Fruit fly (Drosophila melanogaster) whole organism, embryonic: ENCODE results near the gene Datp.

Experiments
- Antp ChIP-seq: fragments of 200-800 bp; sonication (Bioruptor generic); optimal IDR thresholded peaks from 3 replicates; lab custom pipeline; 2016; ENCODE audit warnings: missing biosample characterization, missing genetic modification characterization
- CG10209 ChIP-seq: fragments of 200-800 bp; sonication (Bioruptor generic); optimal IDR thresholded peaks from 3 replicates; lab custom pipeline; 2017; ENCODE audit warnings: missing biosample characterization, mild to moderate bottlenecking, missing genetic modification characterization, missing genetic modification reagents
- CG10274 ChIP-seq: fragments of 200-800 bp; sonication (Bioruptor generic); optimal IDR thresholded peaks from 3 replicates; lab custom pipeline; 2017; ENCODE audit warnings: missing biosample characterization, mild to moderate bottlenecking, missing genetic modification characterization
- CG10431 ChIP-seq: fragments of 200-800 bp; sonication (Bioruptor generic); optimal IDR thresholded peaks from 3 replicates; lab custom pipeline; 2018; ENCODE audit warnings: missing biosample characterization, mild to moderate bottlenecking, missing genetic modification characterization
- CG1233 ChIP-seq: fragments of 200-800 bp; sonication (Bioruptor generic); optimal IDR thresholded peaks from 4 replicates; lab custom pipeline; 2018; ENCODE audit warnings: missing biosample characterization, mild to moderate bottlenecking, missing genetic modification characterization
- CG12744 ChIP-seq: fragments of 200-800 bp; sonication (Bioruptor generic); optimal IDR thresholded peaks from 2 replicates; lab custom pipeline; 2016; ENCODE audit warnings: missing biosample characterization, missing genetic modification characterization
- CG13894 ChIP-seq: fragments of 200-800 bp; sonication (Bioruptor generic); optimal IDR thresholded peaks from 3 replicates; lab custom pipeline; 2018; ENCODE audit warnings: missing biosample characterization, mild to moderate bottlenecking, missing genetic modification characterization, moderate library complexity
- CG1602 ChIP-seq: fragments of 200-800 bp; sonication (Bioruptor generic); optimal IDR thresholded peaks from 3 replicates; lab custom pipeline; 2016; ENCODE audit warnings: missing biosample characterization, missing genetic modification characterization
- CG1647 ChIP-seq: fragments of 200-800 bp; sonication (Bioruptor generic); optimal IDR thresholded peaks from 3 replicates; lab custom pipeline; 2016; ENCODE audit warnings: missing biosample characterization, missing genetic modification characterization
- CG17802 ChIP-seq: fragments of 200-800 bp; sonication (Bioruptor generic); optimal IDR thresholded peaks from 2 replicates; lab custom pipeline; 2018; ENCODE audit warnings: missing biosample characterization, mild to moderate bottlenecking, missing genetic modification characterization, moderate library complexity
- CG30020 ChIP-seq: fragments of 200-800 bp; optimal IDR thresholded peaks from 2 replicates; lab custom pipeline; 2019; ENCODE audit warnings: missing biosample characterization, mild to moderate bottlenecking, missing genetic modification characterization, moderate library complexity
- CG32772 ChIP-seq: fragments of 200-800 bp; sonication (Bioruptor generic); IDR thresholded peaks from 2 replicates; pipeline ENCODE4 v1.3.6; 2022; ENCODE audit warnings: missing biosample characterization, missing genetic modification characterization
- CG34422 ChIP-seq: fragments of 200-800 bp; sonication (Bioruptor generic); IDR thresholded peaks from 3 replicates; pipeline ENCODE4 v1.3.6; 2022; ENCODE audit warnings: missing biosample characterization, missing genetic modification characterization
- CG5180 ChIP-seq: fragments of 200-800 bp; sonication (Bioruptor generic); optimal IDR thresholded peaks from 3 replicates; lab custom pipeline; 2017; ENCODE audit warnings: missing biosample characterization, missing genetic modification characterization, mild to moderate bottlenecking, moderate library complexity, missing genetic modification reagents
- CG6175 ChIP-seq: fragments of 200-800 bp; sonication (Bioruptor generic); IDR thresholded peaks from 3 replicates; pipeline ENCODE4 v1.3.6; 2022; ENCODE audit warnings: missing biosample characterization, missing genetic modification characterization
- CG7556 ChIP-seq: fragments of 200-800 bp; sonication (Bioruptor generic); optimal IDR thresholded peaks from 2 replicates; lab custom pipeline; 2017; ENCODE audit warnings: missing biosample characterization, mild to moderate bottlenecking, missing genetic modification characterization
- CG9437 ChIP-seq: fragments of 200-800 bp; sonication (Bioruptor generic); optimal IDR thresholded peaks from 2 replicates; lab custom pipeline; 2018; ENCODE audit warnings: missing biosample characterization, mild to moderate bottlenecking, missing genetic modification characterization
- CG9727 ChIP-seq: fragments of 200-800 bp; sonication (Bioruptor generic); optimal IDR thresholded peaks from 3 replicates; lab custom pipeline; 2017; ENCODE audit warnings: missing biosample characterization, mild to moderate bottlenecking, missing genetic modification characterization
- CG9817 ChIP-seq: fragments of 200-800 bp; sonication (Bioruptor generic); optimal IDR thresholded peaks from 2 replicates; lab custom pipeline; 2018; ENCODE audit warnings: missing biosample characterization, mild to moderate bottlenecking, missing genetic modification characterization, moderate library complexity
- CHES-1-like ChIP-seq: fragments of 200-800 bp; sonication (Bioruptor generic); optimal IDR thresholded peaks from 2 replicates; lab custom pipeline; 2016; ENCODE audit warnings: missing biosample characterization, missing genetic modification characterization
- CTCF ChIP-seq: fragments of 200-800 bp; sonication (Bioruptor generic); optimal IDR thresholded peaks from 2 replicates; lab custom pipeline; 2017; ENCODE audit warnings: missing biosample characterization, mild to moderate bottlenecking, missing genetic modification characterization, moderate library complexity
- Camta ChIP-seq: fragments of 200-800 bp; sonication (Bioruptor generic); optimal IDR thresholded peaks from 2 replicates; lab custom pipeline; 2016; ENCODE audit warnings: missing biosample characterization, missing genetic modification characterization
- Dip3 ChIP-seq: fragments of 200-800 bp; sonication (Bioruptor generic); optimal IDR thresholded peaks from 3 replicates; lab custom pipeline; 2016; ENCODE audit warnings: missing biosample characterization, missing genetic modification characterization
- Doc3 ChIP-seq: fragments of 200-800 bp; sonication (Bioruptor generic); IDR thresholded peaks from 3 replicates; pipeline ENCODE4 v1.3.6; 2022; ENCODE audit warnings: missing biosample characterization, missing genetic modification characterization; ENCODE audit not compliant: partially characterized antibody
- Drgx ChIP-seq: fragments of 200-800 bp; sonication (Bioruptor generic); IDR thresholded peaks from 2 replicates; pipeline ENCODE4 v1.3.6; 2022; ENCODE audit warnings: missing biosample characterization, missing genetic modification characterization
- Elba2 ChIP-seq: fragments of 200-800 bp; sonication (Bioruptor generic); optimal IDR thresholded peaks from 3 replicates; lab custom pipeline; 2016; ENCODE audit warnings: missing biosample characterization, missing genetic modification characterization
- Fer1 ChIP-seq: fragments of 200-800 bp; sonication (Bioruptor generic); optimal IDR thresholded peaks from 2 replicates; lab custom pipeline; 2017; ENCODE audit warnings: missing biosample characterization, mild to moderate bottlenecking, missing genetic modification characterization
- Fer3 ChIP-seq: fragments of 200-800 bp; sonication (Bioruptor generic); optimal IDR thresholded peaks from 2 replicates; lab custom pipeline; 2018; ENCODE audit warnings: missing biosample characterization, mild to moderate bottlenecking, missing genetic modification characterization, moderate library complexity
- Hmr ChIP-seq: fragments of 200-800 bp; sonication (Bioruptor generic); optimal IDR thresholded peaks from 3 replicates; lab custom pipeline; 2017; ENCODE audit warnings: mild to moderate bottlenecking, missing biosample characterization, missing genetic modification reagents, missing genetic modification characterization
- Hr51 ChIP-seq, 2 experiments: fragments of 200-800 bp; sonication (Bioruptor generic); optimal IDR thresholded peaks; 2 replicates in 1 of 2; 3 replicates in 1 of 2; lab custom pipeline; 2016 to 2018; ENCODE audit warnings: missing biosample characterization in 2 of 2, missing genetic modification characterization in 2 of 2, mild to moderate bottlenecking in 1 of 2, moderate library complexity in 1 of 2
- NC2α ChIP-seq: fragments of 200-800 bp; sonication (Bioruptor generic); optimal IDR thresholded peaks from 2 replicates; lab custom pipeline; 2016; ENCODE audit warnings: missing biosample characterization, missing genetic modification characterization
- NfI ChIP-seq: fragments of 200-800 bp; sonication (Bioruptor generic); optimal IDR thresholded peaks from 3 replicates; lab custom pipeline; 2018; ENCODE audit warnings: missing biosample characterization, mild to moderate bottlenecking, missing genetic modification characterization, moderate library complexity
- Side ChIP-seq: fragments of 200-800 bp; sonication (Bioruptor generic); optimal IDR thresholded peaks from 2 replicates; lab custom pipeline; 2016; ENCODE audit warnings: missing biosample characterization, missing genetic modification characterization
- bab2 ChIP-seq: fragments of 200-800 bp; sonication (Bioruptor generic); optimal IDR thresholded peaks from 2 replicates; lab custom pipeline; 2016; ENCODE audit warnings: missing biosample characterization, missing genetic modification characterization
- bigmax ChIP-seq: fragments of 200-800 bp; sonication (Bioruptor generic); optimal IDR thresholded peaks from 2 replicates; lab custom pipeline; 2018; ENCODE audit warnings: missing biosample characterization, mild to moderate bottlenecking, missing genetic modification characterization
- eyg ChIP-seq: fragments of 200-800 bp; sonication (Bioruptor generic); optimal IDR thresholded peaks from 3 replicates; lab custom pipeline; 2016; ENCODE audit warnings: missing biosample characterization, missing genetic modification characterization
- grn ChIP-seq: fragments of 200-800 bp; sonication (Bioruptor generic); optimal IDR thresholded peaks from 3 replicates; lab custom pipeline; 2017; ENCODE audit warnings: missing biosample characterization, missing genetic modification characterization
- gsb ChIP-seq: fragments of 200-800 bp; sonication (Bioruptor generic); IDR thresholded peaks from 2 replicates; pipeline ENCODE4 v1.3.6; 2022; ENCODE audit warnings: missing biosample characterization, missing genetic modification characterization
- hth ChIP-seq: fragments of >200 bp; optimal IDR thresholded peaks from 2 replicates; lab custom pipeline; 2017; ENCODE audit warnings: inconsistent platforms
- nerfin-1 ChIP-seq: fragments of 200-800 bp; sonication (Bioruptor generic); optimal IDR thresholded peaks from 3 replicates; lab custom pipeline; 2019; ENCODE audit warnings: missing biosample characterization, mild to moderate bottlenecking, missing genetic modification characterization, moderate library complexity
- nerfin-2 ChIP-seq: fragments of 200-800 bp; sonication (Bioruptor generic); IDR thresholded peaks from 2 replicates; pipeline ENCODE4 v1.3.6; 2022; ENCODE audit warnings: missing biosample characterization, missing genetic modification characterization; ENCODE audit not compliant: partially characterized antibody
- nom ChIP-seq: fragments of 200-800 bp; sonication (Bioruptor generic); optimal IDR thresholded peaks from 2 replicates; lab custom pipeline; 2017; ENCODE audit warnings: missing biosample characterization, missing genetic modification characterization, mild to moderate bottlenecking, moderate library complexity, missing genetic modification reagents
- oc ChIP-seq: fragments of 200-800 bp; sonication (Bioruptor generic); optimal IDR thresholded peaks from 2 replicates; lab custom pipeline; 2018; ENCODE audit warnings: missing biosample characterization, mild to moderate bottlenecking, missing genetic modification characterization, moderate library complexity
- onecut ChIP-seq: fragments of 200-800 bp; sonication (Bioruptor generic); IDR thresholded peaks from 2 replicates; pipeline ENCODE4 v1.3.6; 2022; ENCODE audit warnings: missing biosample characterization, missing genetic modification characterization
- otp ChIP-seq: fragments of 200-800 bp; sonication (Bioruptor generic); IDR thresholded peaks from 3 replicates; pipeline ENCODE4, ENCODE4 v1.3.6; 2022; ENCODE audit warnings: missing biosample characterization, missing genetic modification characterization
- slou ChIP-seq: fragments of 200-800 bp; sonication (Bioruptor generic); optimal IDR thresholded peaks from 3 replicates; lab custom pipeline; 2016; ENCODE audit warnings: missing biosample characterization, missing genetic modification characterization
- so ChIP-seq: fragments of 200-800 bp; sonication (Bioruptor generic); IDR thresholded peaks from 3 replicates; pipeline ENCODE4 v1.3.6; 2022; ENCODE audit warnings: missing biosample characterization, missing genetic modification characterization
- tgo ChIP-seq: fragments of 200-800 bp; sonication (Bioruptor generic); IDR thresholded peaks from 3 replicates; pipeline ENCODE4 v1.3.6; 2022; ENCODE audit warnings: missing biosample characterization, missing genetic modification characterization
- toy ChIP-seq: fragments of 200-800 bp; sonication (Bioruptor generic); IDR thresholded peaks from 2 replicates; pipeline ENCODE4 v1.3.6; 2022; ENCODE audit warnings: missing biosample characterization, missing genetic modification characterization
- tx ChIP-seq: fragments of 200-800 bp; sonication (Bioruptor generic); optimal IDR thresholded peaks from 2 replicates; lab custom pipeline; 2016; ENCODE audit warnings: missing biosample characterization, missing genetic modification characterization
- usp ChIP-seq: fragments of >200 bp; optimal IDR thresholded peaks from 2 replicates; lab custom pipeline; 2017; ENCODE audit warnings: missing biosample characterization, missing genetic modification characterization
- yki ChIP-seq: fragments of >200 bp; optimal IDR thresholded peaks from 3 replicates; lab custom pipeline; 2018
- zf30C ChIP-seq: fragments of 200-800 bp; sonication (Bioruptor generic); optimal IDR thresholded peaks from 3 replicates; lab custom pipeline; 2018; ENCODE audit warnings: missing biosample characterization, mild to moderate bottlenecking, missing genetic modification characterization

The Datp gene

dm6 chr2L:9897296-9897695 lies 41.3 kb downstream of the Datp start, which contains the start of gene RpS2 (continued):
- TF ChIP-seq CG10209: peak; percentile 8
- peak; percentile 85 for TF ChIP-seq Hmr (GFP tag; lab: Kevin White, UChicago)
- no peak for TF ChIP-seq so (GFP tag; lab: Robert Waterston, UW)
- TF ChIP-seq yki (lab: Kevin White, UChicago): no peak
- no peak for TF ChIP-seq NC2α (GFP tag; lab: Kevin White, UChicago)
- TF ChIP-seq CG1647: no peak
- peak; percentile 26 for TF ChIP-seq CG9727
- no peak for TF ChIP-seq Drgx (GFP tag; lab: Robert Waterston, UW)
- TF ChIP-seq usp (GFP tag; lab: Kevin White, UChicago): no peak
- peak; percentile 51 for TF ChIP-seq nerfin-1 (tag; lab: Kevin White, UChicago)
- peak; percentile 66 for TF ChIP-seq bigmax (GFP tag; lab: Kevin White, UChicago)
- TF ChIP-seq CG34422 (GFP tag; lab: Robert Waterston, UW): no peak; the same call in 2 of the 3 replicates
- TF ChIP-seq Antp: no peak
- peak; percentile 16 for TF ChIP-seq NfI (GFP tag; lab: Kevin White, UChicago)
- peak; percentile 30 for TF ChIP-seq CTCF
- no peak for TF ChIP-seq CG10274
- no peak for TF ChIP-seq tgo (GFP tag; lab: Robert Waterston, UW)
- no peak for TF ChIP-seq CG12744 (GFP tag; lab: Kevin White, UChicago)
- TF ChIP-seq slou: peak; percentile 28
- TF ChIP-seq CHES-1-like (GFP tag; lab: Kevin White, UChicago): no peak
- TF ChIP-seq CG1602: no peak
- TF ChIP-seq Camta (GFP tag; lab: Kevin White, UChicago): no peak
- TF ChIP-seq CG30020 (tag; lab: Kevin White, UChicago): peak; percentile 22
- no peak for TF ChIP-seq CG6175 (GFP tag; lab: Robert Waterston, UW)
- peak; percentile 39 for TF ChIP-seq CG9437 (GFP tag; lab: Kevin White, UChicago)
- no peak for TF ChIP-seq Elba2 (GFP tag; lab: Kevin White, UChicago)
- peak; percentile 47; the same call in 1 of the 2 replicates for TF ChIP-seq onecut
- peak; percentile 69 for TF ChIP-seq CG13894 (tag; lab: Kevin White, UChicago)
- peak; percentile 23 for TF ChIP-seq CG9817 (tag; lab: Kevin White, UChicago)
- TF ChIP-seq CG7556 (GFP tag; lab: Kevin White, UChicago): no peak
- TF ChIP-seq CG17802 (tag; lab: Kevin White, UChicago): no peak
- TF ChIP-seq CG10431 (GFP tag; lab: Kevin White, UChicago): no peak
- no peak for TF ChIP-seq bab2 (GFP tag; lab: Kevin White, UChicago)
- peak; percentile 37 for TF ChIP-seq grn (GFP tag; lab: Kevin White, UChicago)
- peak; percentile 52 for TF ChIP-seq Fer1
- no peak for TF ChIP-seq tx (GFP tag; lab: Kevin White, UChicago)
- TF ChIP-seq CG5180: no peak
- TF ChIP-seq nom (GFP tag; lab: Kevin White, UChicago): peak; percentile 75
- TF ChIP-seq CG1233 (GFP tag; lab: Kevin White, UChicago): no peak
- TF ChIP-seq toy: no peak
- TF ChIP-seq Dip3 (GFP tag; lab: Kevin White, UChicago): no peak
- no peak for TF ChIP-seq otp (GFP tag; lab: Robert Waterston, UW)
- TF ChIP-seq Hr51 (GFP tag; optimal IDR thresholded peaks at IDR 0.05; lab: Kevin White, UChicago): peak in 1 of 2 experiments; percentile 5
- no peak for TF ChIP-seq CG32772 (GFP tag; lab: Robert Waterston, UW)
- TF ChIP-seq nerfin-2 (GFP tag; lab: Robert Waterston, UW): peak; percentile 96
- TF ChIP-seq eyg (GFP tag; lab: Kevin White, UChicago): no peak
- TF ChIP-seq Doc3 (GFP tag; lab: Robert Waterston, UW): peak; percentile 99
- peak; percentile 50 for TF ChIP-seq Fer3 (tag; lab: Kevin White, UChicago)
- no peak for TF ChIP-seq zf30C (GFP tag; lab: Kevin White, UChicago)
- no peak for TF ChIP-seq hth (lab: Kevin White, UChicago)
- TF ChIP-seq gsb (GFP tag; lab: Robert Waterston, UW): no peak
- no peak for TF ChIP-seq Side (GFP tag; lab: Kevin White, UChicago)
- peak; percentile 47 for TF ChIP-seq oc
